Worm (Caenorhabditis elegans) whole organism, L4 larva: Measurements from ENCODE around the gene srj-37.

Source experiments
- D1046.2 ChIP-seq: fragments of 200-800 bp; sonication (Bioruptor generic); IDR thresholded peaks from 2 replicates; pipeline ENCODE4 v1.3.6; 2022; ENCODE audit warnings: missing genetic modification characterization, missing compliant biosample characterization
- F26F4.8 ChIP-seq: fragments of 200-800 bp; sonication (Bioruptor generic); conservative IDR thresholded peaks from 2 replicates; pipeline ENCODE4 v1.3.6; 2022; ENCODE audit warnings: missing genetic modification characterization, missing compliant biosample characterization
- F37D6.2 ChIP-seq: sonication (generic microtip); optimal IDR thresholded peaks from 2 replicates; lab custom pipeline; 2016; ENCODE audit warnings: mild to moderate bottlenecking, missing genetic modification characterization, missing compliant biosample characterization
- T20F7.1 ChIP-seq: fragments of 200-800 bp; sonication (Bioruptor generic); optimal IDR thresholded peaks from 2 replicates; lab custom pipeline; 2018; ENCODE audit warnings: mild to moderate bottlenecking, missing genetic modification characterization, missing compliant biosample characterization
- Y48G9A.11 ChIP-seq: fragments of 200-800 bp; sonication (Bioruptor generic); IDR thresholded peaks from 2 replicates; pipeline ENCODE4 v1.3.6; 2022; ENCODE audit warnings: missing genetic modification reagents, missing genetic modification characterization, missing compliant biosample characterization
- Y5F2A.4 ChIP-seq: fragments of 200-800 bp; sonication (Bioruptor generic); optimal IDR thresholded peaks from 2 replicates; lab custom pipeline; 2018; ENCODE audit warnings: mild to moderate bottlenecking, missing genetic modification characterization, missing compliant biosample characterization
- Y75B8A.6 ChIP-seq: fragments of 200-800 bp; sonication (Bioruptor generic); IDR thresholded peaks from 2 replicates; pipeline ENCODE4 v1.3.6; 2022; ENCODE audit warnings: missing genetic modification reagents, missing genetic modification characterization, missing compliant biosample characterization
- aha-1 ChIP-seq: fragments of 150-350 bp; peaks from one replicate; lab custom pipeline; 2014; ENCODE audit warnings: missing biosample characterization, missing genetic modification characterization
- ceh-20 ChIP-seq: fragments of 200-800 bp; sonication (Bioruptor generic); IDR thresholded peaks from 2 replicates; pipeline ENCODE4 v1.3.6; 2022; ENCODE audit warnings: missing genetic modification reagents, missing genetic modification characterization, missing compliant biosample characterization
- ceh-28 ChIP-seq: fragments of 150-350 bp; optimal IDR thresholded peaks from 2 replicates; lab custom pipeline; 2014; ENCODE audit warnings: missing biosample characterization, missing genetic modification reagents, missing genetic modification characterization
- ces-1 ChIP-seq: fragments of 150-350 bp; sonication (generic microtip); optimal IDR thresholded peaks from 4 replicates; lab custom pipeline; 2014; ENCODE audit warnings: missing biosample characterization, missing genetic modification reagents, missing genetic modification characterization
- dmd-6 ChIP-seq: fragments of 200-800 bp; sonication (Bioruptor generic); IDR thresholded peaks from 2 replicates; pipeline ENCODE4 v1.3.6; 2022; ENCODE audit warnings: missing genetic modification reagents, missing genetic modification characterization, missing compliant biosample characterization
- egl-27 ChIP-seq: sonication (generic microtip); optimal IDR thresholded peaks from 3 replicates; lab custom pipeline; 2017; ENCODE audit warnings: missing biosample characterization, missing genetic modification reagents, missing genetic modification characterization
- gei-8 ChIP-seq: fragments of 200-800 bp; sonication (Bioruptor generic); optimal IDR thresholded peaks from 2 replicates; lab custom pipeline; 2018; ENCODE audit warnings: mild to moderate bottlenecking, missing genetic modification characterization, missing compliant biosample characterization
- hif-1 ChIP-seq, 2 experiments: sonication (generic microtip); optimal IDR thresholded peaks; 2 replicates each; lab custom pipeline; 2016 to 2017; ENCODE audit warnings: missing compliant biosample characterization in 2 of 2, missing genetic modification characterization in 2 of 2, missing genetic modification reagents in 2 of 2, missing genotype in 2 of 2, mild to moderate bottlenecking in 1 of 2
- hmg-1.1 ChIP-seq: fragments of 200-800 bp; sonication (Bioruptor generic); IDR thresholded peaks from 2 replicates; pipeline ENCODE4 v1.3.6; 2022; ENCODE audit warnings: missing genetic modification reagents, missing genetic modification characterization, missing compliant biosample characterization
- madf-9 ChIP-seq: fragments of 200-800 bp; sonication (Bioruptor generic); conservative IDR thresholded peaks from 2 replicates; pipeline ENCODE4 v1.3.6; 2022; ENCODE audit warnings: missing genetic modification reagents, missing genetic modification characterization, missing compliant biosample characterization
- mdl-1 ChIP-seq, 2 experiments: fragments of 150-350 bp in 1 of 2; sonication (generic microtip) in 1 of 2; optimal IDR thresholded peaks; 2 replicates each; lab custom pipeline; 2014 to 2017; ENCODE audit warnings: missing biosample characterization in 2 of 2, missing genetic modification characterization in 2 of 2
- mep-1 ChIP-seq: fragments of 150-350 bp; sonication (generic microtip); optimal IDR thresholded peaks from 3 replicates; lab custom pipeline; 2014; ENCODE audit warnings: missing biosample characterization, missing genetic modification characterization
- mxl-2 ChIP-seq: fragments of 200-800 bp; sonication (Bioruptor generic); conservative IDR thresholded peaks from 2 replicates; pipeline ENCODE4 v1.3.6; 2022; ENCODE audit warnings: missing genetic modification reagents, missing genetic modification characterization, missing compliant biosample characterization
- nhr-25 ChIP-seq: sonication (generic microtip); optimal IDR thresholded peaks from 2 replicates; lab custom pipeline; 2017; ENCODE audit warnings: missing genetic modification characterization, mild to moderate bottlenecking, missing compliant biosample characterization, antibody characterized with exemption, moderate library complexity, borderline replicate concordance; ENCODE audit not compliant: insufficient read depth
- nhr-41 ChIP-seq: fragments of 200-800 bp; sonication (Bioruptor generic); IDR thresholded peaks from 2 replicates; pipeline ENCODE4 v1.3.6; 2022; ENCODE audit warnings: missing genetic modification reagents, missing genetic modification characterization, missing compliant biosample characterization
- nhr-6 ChIP-seq: fragments of 150-350 bp; optimal IDR thresholded peaks from 2 replicates; lab custom pipeline; 2014; ENCODE audit warnings: missing biosample characterization, missing genetic modification characterization
- php-3 ChIP-seq: fragments of 200-800 bp; sonication (Bioruptor generic); IDR thresholded peaks from 2 replicates; pipeline ENCODE4 v1.3.6; 2022; ENCODE audit warnings: missing genetic modification reagents, missing genetic modification characterization, missing compliant biosample characterization
- rbr-2 ChIP-seq: sonication (generic microtip); optimal IDR thresholded peaks from 2 replicates; lab custom pipeline; 2016; ENCODE audit warnings: missing genotype, missing genetic modification characterization, missing compliant biosample characterization
- snpc-1.2 ChIP-seq: fragments of 200-800 bp; sonication (Bioruptor generic); IDR thresholded peaks from 2 replicates; pipeline ENCODE4 v1.3.6; 2022; ENCODE audit warnings: missing genetic modification reagents, missing genetic modification characterization, missing compliant biosample characterization
- snpc-4 ChIP-seq: fragments of 150-350 bp; optimal IDR thresholded peaks from 2 replicates; lab custom pipeline; 2014; ENCODE audit warnings: missing biosample characterization, missing genetic modification characterization
- tra-1 ChIP-seq: fragments of 200-800 bp; sonication (Bioruptor generic); IDR thresholded peaks from 2 replicates; pipeline ENCODE4 v1.3.6; 2022; ENCODE audit warnings: missing genetic modification reagents, missing genetic modification characterization, missing compliant biosample characterization
- unc-62 ChIP-seq, 3 experiments: fragments of 150-350 bp in 1 of 3; sonication (generic microtip); optimal IDR thresholded peaks in 2 of 3; peaks in 1 of 3; 1 replicate in 1 of 3; 2 replicates in 2 of 3; lab custom pipeline; 2014 to 2017; ENCODE audit warnings: missing biosample characterization in 3 of 3, missing genetic modification characterization in 3 of 3, missing genetic modification reagents in 3 of 3, missing genotype in 1 of 3
- zfp-3 ChIP-seq: fragments of 200-800 bp; sonication (Bioruptor generic); conservative IDR thresholded peaks from 2 replicates; pipeline ENCODE4 v1.3.6; 2022; ENCODE audit warnings: missing genetic modification reagents, missing genetic modification characterization, missing compliant biosample characterization
- zip-11 ChIP-seq: fragments of 200-800 bp; sonication (Bioruptor generic); IDR thresholded peaks from 2 replicates; pipeline ENCODE4 v1.3.6; 2022; ENCODE audit warnings: missing genetic modification characterization, missing compliant biosample characterization

srj-37 gene

ce11 chrV:599783-600182, 38.6 kb upstream of the srj-37 start:
- no peak for TF ChIP-seq Y48G9A.11 (GFP tag; lab: Robert Waterston, UW)
- peak; percentile 71 for TF ChIP-seq aha-1 (tag; lab: Kevin White, UChicago)
- peak in 1 of 2 experiments; percentile 84 for TF ChIP-seq unc-62 (GFP tag; optimal IDR thresholded peaks at IDR 0.05 in 1 of 2; lab: Kevin White, UChicago)
- TF ChIP-seq unc-62 (tag; optimal IDR thresholded peaks at IDR 0.05; lab: Kevin White, UChicago): no peak
- no peak for TF ChIP-seq nhr-41 (GFP tag; lab: Robert Waterston, UW)
- no peak for TF ChIP-seq mep-1 (tag; lab: Kevin White, UChicago)
- TF ChIP-seq php-3 (GFP tag; lab: Robert Waterston, UW): no peak
- TF ChIP-seq nhr-6 (tag; lab: Kevin White, UChicago): no peak

- TF ChIP-seq aha-1 (tag; lab: Kevin White, UChicago) (peak; percentile 64), madf-9 (GFP tag; lab: Robert Waterston, UW) (no peak)
Observed at ce11 chrV:600231-600630, 38.2 kb upstream of the srj-37 start, which contains the start of gene nhr-251. nhr-251 (plus strand) TSS chrV:600531.

ce11 chrV:604105-604504, 34.3 kb upstream of the srj-37 start, which contains the start of gene srlf-37:
srlf-37 (minus strand) TSS chrV:604205.
- TF ChIP-seq Y75B8A.6 (GFP tag; lab: Robert Waterston, UW): no peak
- no peak for TF ChIP-seq snpc-1.2
- TF ChIP-seq zfp-3: no peak
- TF ChIP-seq tra-1 (GFP tag; lab: Robert Waterston, UW): no peak
- TF ChIP-seq F37D6.2 (tag; lab: Kevin White, UChicago): no peak
- TF ChIP-seq, all 104 proteins: peak for 0

ce11 chrV:608844-609243, 29.6 kb upstream of the srj-37 start, which contains the start of gene srw-109:
srw-109 (minus strand) TSS chrV:608944.
- TF ChIP-seq ceh-28 (tag; lab: Kevin White, UChicago) (no peak), mdl-1 (tag; optimal IDR thresholded peaks at IDR 0.05; lab: Kevin White, UChicago) (no peak), ceh-20 (GFP tag; lab: Robert Waterston, UW) (no peak), hmg-1.1 (no peak), Y48G9A.11 (GFP tag; lab: Robert Waterston, UW) (no peak), Y5F2A.4 (GFP tag; lab: Kevin White, UChicago) (no peak), egl-27 (no peak), ces-1 (GFP tag; lab: Kevin White, UChicago) (no peak), hif-1 (tag; optimal IDR thresholded peaks at IDR 0.05; lab: Kevin White, UChicago) (no peak), T20F7.1 (GFP tag; lab: Kevin White, UChicago) (no peak), snpc-4 (tag; lab: Kevin White, UChicago) (no peak), D1046.2 (GFP tag; lab: Robert Waterston, UW) (no peak), mxl-2 (GFP tag; lab: Robert Waterston, UW) (no peak)

ce11 chrV:609671-610070, 28.8 kb upstream of the srj-37 start, which contains the start of gene srlf-36:
srlf-36 (minus strand) TSS chrV:609771.
- TF ChIP-seq gei-8 (GFP tag; lab: Kevin White, UChicago) (no peak), dmd-6 (GFP tag; lab: Robert Waterston, UW) (no peak), ceh-28 (tag; lab: Kevin White, UChicago) (no peak), zip-11 (GFP tag; lab: Robert Waterston, UW) (no peak), rbr-2 (tag; lab: Kevin White, UChicago) (no peak), nhr-25 (tag; lab: Kevin White, UChicago) (no peak), F26F4.8 (no peak), php-3 (GFP tag; lab: Robert Waterston, UW) (no peak)
